Fruit fly (Drosophila melanogaster) whole organism, embryonic: ENCODE results near the gene RhoGAP100F.

Experiments
- Ada2b ChIP-seq: fragments of 200-800 bp; sonication (Bioruptor generic); IDR thresholded peaks from 2 replicates; pipeline ENCODE4 v1.3.6; 2022; ENCODE audit warnings: missing biosample characterization, missing genetic modification characterization
- CG11247 ChIP-seq: fragments of 200-800 bp; sonication (Bioruptor generic); IDR thresholded peaks from 2 replicates; pipeline ENCODE4 v1.3.6; 2022; ENCODE audit warnings: missing biosample characterization, missing genetic modification characterization
- CG13894 ChIP-seq: fragments of 200-800 bp; sonication (Bioruptor generic); optimal IDR thresholded peaks from 3 replicates; lab custom pipeline; 2018; ENCODE audit warnings: missing biosample characterization, mild to moderate bottlenecking, missing genetic modification characterization, moderate library complexity
- H15 ChIP-seq: fragments of 200-800 bp; sonication (Bioruptor generic); IDR thresholded peaks from 3 replicates; pipeline ENCODE4 v1.3.6; 2022; ENCODE audit warnings: missing biosample characterization, missing genetic modification characterization
- fd96Cb ChIP-seq: fragments of 200-800 bp; sonication (Bioruptor generic); optimal IDR thresholded peaks from 2 replicates; lab custom pipeline; 2018; ENCODE audit warnings: missing biosample characterization, mild to moderate bottlenecking, missing genetic modification characterization, moderate library complexity
- jing ChIP-seq: fragments of 200-800 bp; sonication (Bioruptor generic); optimal IDR thresholded peaks from 2 replicates; lab custom pipeline; 2018; ENCODE audit warnings: missing biosample characterization, mild to moderate bottlenecking, missing genetic modification characterization
- sug ChIP-seq: fragments of 200-800 bp; optimal IDR thresholded peaks from 2 replicates; lab custom pipeline; 2019; ENCODE audit warnings: missing biosample characterization, mild to moderate bottlenecking, missing genetic modification characterization, moderate library complexity
- trem ChIP-seq: fragments of 200-800 bp; optimal IDR thresholded peaks from 3 replicates; lab custom pipeline; 2019; ENCODE audit warnings: missing biosample characterization, mild to moderate bottlenecking, missing genetic modification characterization, moderate library complexity
- yki ChIP-seq: fragments of >200 bp; optimal IDR thresholded peaks from 3 replicates; lab custom pipeline; 2018
- zen ChIP-seq: fragments of 200-800 bp; sonication (Bioruptor generic); optimal IDR thresholded peaks from 3 replicates; lab custom pipeline; 2018; ENCODE audit warnings: missing biosample characterization, mild to moderate bottlenecking, missing genetic modification characterization, moderate library complexity

DNA sequence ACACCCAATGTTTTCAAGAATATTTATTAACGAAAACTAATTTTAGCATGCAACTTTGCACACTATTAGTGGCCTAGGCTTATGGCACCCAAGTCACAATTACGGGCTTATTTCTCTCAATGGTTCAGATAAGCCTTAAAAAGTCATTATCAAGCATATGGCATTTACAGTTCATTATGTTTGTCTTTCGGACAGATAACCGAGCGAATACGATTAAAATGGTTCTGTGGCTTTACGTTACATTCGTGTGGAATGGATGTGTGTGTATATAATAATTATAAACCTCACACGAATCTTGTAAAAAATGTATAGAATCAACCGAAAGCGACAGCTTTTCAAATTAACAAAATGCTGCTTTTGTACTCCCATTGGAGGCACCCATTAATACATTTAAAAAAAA lies 3.8 kb upstream of the RhoGAP100F start:
- TF ChIP-seq CG11247 (GFP tag; lab: Robert Waterston, UW) (no peak), H15 (GFP tag; lab: Robert Waterston, UW) (no peak), sug (no peak), trem (no peak), zen (tag; lab: Kevin White, UChicago) (no peak), yki (no peak), CG13894 (tag; lab: Kevin White, UChicago) (no peak), jing (GFP tag; lab: Kevin White, UChicago) (no peak), fd96Cb (tag; lab: Kevin White, UChicago) (no peak), Ada2b (GFP tag; lab: Robert Waterston, UW) (no peak)
